Worm (Caenorhabditis elegans) whole organism, L1 larva: ENCODE results near the gene spp-14.

Experiments
- C16A3.4 ChIP-seq: fragments of 150-350 bp; optimal IDR thresholded peaks from 2 replicates; lab custom pipeline; 2014; ENCODE audit warnings: missing biosample characterization, missing genetic modification characterization
- F16B12.6 ChIP-seq: fragments of 150-350 bp; optimal IDR thresholded peaks from 2 replicates; lab custom pipeline; 2014; ENCODE audit warnings: missing biosample characterization, missing genetic modification characterization
- aly-2 ChIP-seq: fragments of 150-350 bp; optimal IDR thresholded peaks from 2 replicates; lab custom pipeline; 2014; ENCODE audit warnings: missing biosample characterization, missing genetic modification characterization
- ama-1 ChIP-seq: fragments of 150-350 bp; optimal IDR thresholded peaks from 2 replicates; lab custom pipeline; 2014
- blmp-1 ChIP-seq: fragments of 150-350 bp; optimal IDR thresholded peaks from 2 replicates; lab custom pipeline; 2014; ENCODE audit warnings: missing biosample characterization, missing genetic modification characterization
- ceh-63 ChIP-seq: fragments of 200-800 bp; sonication (Bioruptor generic); optimal IDR thresholded peaks from 2 replicates; lab custom pipeline; 2018; ENCODE audit warnings: mild to moderate bottlenecking, missing genetic modification characterization, missing compliant biosample characterization
- ceh-82 ChIP-seq, 3 experiments: fragments of 150-350 bp in 1 of 3; sonication (generic microtip) in 2 of 3; optimal IDR thresholded peaks; 2 replicates each; lab custom pipeline; 2014 to 2017; ENCODE audit warnings: missing biosample characterization in 3 of 3, missing genetic modification characterization in 3 of 3
- ceh-90 ChIP-seq: sonication (generic microtip); optimal IDR thresholded peaks from 2 replicates; lab custom pipeline; 2016; ENCODE audit warnings: missing genetic modification characterization, missing compliant biosample characterization
- ces-1 ChIP-seq: fragments of 150-350 bp; optimal IDR thresholded peaks from 2 replicates; lab custom pipeline; 2014; ENCODE audit warnings: missing biosample characterization, missing genetic modification reagents, missing genetic modification characterization
- dpl-1 ChIP-seq, 3 experiments: fragments of 150-350 bp in 2 of 3; sonication (generic microtip) in 1 of 3; optimal IDR thresholded peaks; 2 replicates each; lab custom pipeline; 2014 to 2017; ENCODE audit warnings: missing biosample characterization in 3 of 3, missing genetic modification characterization in 3 of 3, missing genetic modification reagents in 3 of 3
- dsc-1 ChIP-seq: sonication (generic microtip); optimal IDR thresholded peaks from 2 replicates; lab custom pipeline; 2016; ENCODE audit warnings: mild to moderate bottlenecking, missing genetic modification characterization, missing compliant biosample characterization
- efl-1 ChIP-seq, 4 experiments: fragments of 150-350 bp; optimal IDR thresholded peaks in 3 of 4; peaks in 1 of 4; 1 replicate in 1 of 4; 2 replicates in 3 of 4; lab custom pipeline; 2014; ENCODE audit warnings: missing biosample characterization in 2 of 4, missing genetic modification characterization in 2 of 4, missing genetic modification reagents in 2 of 4
- egl-27 ChIP-seq, 2 experiments: fragments of 150-350 bp in 1 of 2; sonication (generic microtip); optimal IDR thresholded peaks; 3 replicates each; lab custom pipeline; 2017 to 2018; ENCODE audit warnings: missing biosample characterization in 2 of 2, missing genetic modification characterization in 2 of 2, missing genetic modification reagents in 2 of 2
- elt-2 ChIP-seq: sonication (generic microtip); optimal IDR thresholded peaks from 2 replicates; lab custom pipeline; 2016; ENCODE audit warnings: missing genetic modification characterization, mild to moderate bottlenecking, inconsistent platforms, missing compliant biosample characterization, missing genetic modification reagents
- fkh-10 ChIP-seq: sonication (generic microtip); optimal IDR thresholded peaks from 2 replicates; lab custom pipeline; 2017; ENCODE audit warnings: missing biosample characterization, missing genetic modification reagents, missing genetic modification characterization
- fos-1 ChIP-seq: fragments of 150-350 bp; optimal IDR thresholded peaks from 2 replicates; lab custom pipeline; 2014; ENCODE audit warnings: missing biosample characterization, missing genetic modification characterization
- grh-1 ChIP-seq: fragments of 200-800 bp; sonication (Bioruptor generic); IDR thresholded peaks from 2 replicates; pipeline ENCODE4 v1.3.6; 2022; ENCODE audit warnings: missing genetic modification reagents, missing genetic modification characterization, missing compliant biosample characterization
- hpl-2 ChIP-seq: fragments of 150-350 bp; optimal IDR thresholded peaks from 2 replicates; lab custom pipeline; 2014; ENCODE audit warnings: missing biosample characterization, missing genetic modification reagents, missing genetic modification characterization
- irx-1 ChIP-seq: sonication (generic microtip); optimal IDR thresholded peaks from 2 replicates; lab custom pipeline; 2016; ENCODE audit warnings: missing genetic modification characterization, missing compliant biosample characterization
- lin-14 ChIP-seq: fragments of 200-800 bp; sonication (Bioruptor generic); optimal IDR thresholded peaks from 2 replicates; lab custom pipeline; 2018; ENCODE audit warnings: mild to moderate bottlenecking, missing genetic modification characterization, moderate library complexity, missing compliant biosample characterization
- lin-39 ChIP-seq: fragments of 150-350 bp; optimal IDR thresholded peaks from 2 replicates; lab custom pipeline; 2014; ENCODE audit warnings: missing biosample characterization, missing genetic modification reagents, missing genetic modification characterization
- mdl-1 ChIP-seq, 2 experiments: fragments of 150-350 bp; optimal IDR thresholded peaks; 2 replicates each; lab custom pipeline; 2014 to 2017; ENCODE audit warnings: missing biosample characterization in 2 of 2, missing genetic modification characterization in 2 of 2, inconsistent platforms in 1 of 2
- mef-2 ChIP-seq: fragments of 150-350 bp; optimal IDR thresholded peaks from 2 replicates; lab custom pipeline; 2014; ENCODE audit warnings: missing biosample characterization, missing genetic modification characterization
- nhr-20 ChIP-seq: sonication (generic microtip); optimal IDR thresholded peaks from 2 replicates; lab custom pipeline; 2016; ENCODE audit warnings: mild to moderate bottlenecking, missing genetic modification characterization, missing compliant biosample characterization
- nhr-237 ChIP-seq: fragments of 150-350 bp; optimal IDR thresholded peaks from 2 replicates; lab custom pipeline; 2014; ENCODE audit warnings: missing biosample characterization, missing genetic modification characterization
- nhr-47 ChIP-seq: sonication (generic microtip); optimal IDR thresholded peaks from 2 replicates; lab custom pipeline; 2016; ENCODE audit warnings: mild to moderate bottlenecking, missing genetic modification characterization, moderate library complexity, missing compliant biosample characterization
- nhr-90 ChIP-seq: sonication (generic microtip); optimal IDR thresholded peaks from 2 replicates; lab custom pipeline; 2016; ENCODE audit warnings: mild to moderate bottlenecking, missing genetic modification characterization, missing compliant biosample characterization; ENCODE audit not compliant: poor library complexity
- pag-3 ChIP-seq: sonication (generic microtip); optimal IDR thresholded peaks from 2 replicates; lab custom pipeline; 2017; ENCODE audit warnings: missing genetic modification characterization, mild to moderate bottlenecking, missing compliant biosample characterization, antibody characterized with exemption, borderline replicate concordance; ENCODE audit not compliant: insufficient read depth
- skn-1 ChIP-seq: fragments of 150-350 bp; optimal IDR thresholded peaks from 2 replicates; lab custom pipeline; 2014; ENCODE audit warnings: missing biosample characterization, missing genetic modification characterization
- sox-4 ChIP-seq: sonication (generic microtip); optimal IDR thresholded peaks from 2 replicates; lab custom pipeline; 2016; ENCODE audit warnings: missing genetic modification characterization, missing compliant biosample characterization
- sptf-1 ChIP-seq: fragments of 150-350 bp; optimal IDR thresholded peaks from 2 replicates; lab custom pipeline; 2014; ENCODE audit warnings: missing biosample characterization, missing genetic modification characterization
- tbx-2 ChIP-seq: sonication (generic microtip); optimal IDR thresholded peaks from 2 replicates; lab custom pipeline; 2016; ENCODE audit warnings: missing genetic modification characterization, missing compliant biosample characterization
- unc-30 ChIP-seq: sonication (generic microtip); optimal IDR thresholded peaks from 2 replicates; lab custom pipeline; 2017; ENCODE audit warnings: missing biosample characterization, missing genetic modification characterization
- unc-62 ChIP-seq: fragments of 150-350 bp; optimal IDR thresholded peaks from 2 replicates; lab custom pipeline; 2014; ENCODE audit warnings: missing biosample characterization, missing genetic modification reagents, missing genetic modification characterization
- unc-98 ChIP-seq: fragments of 200-800 bp; sonication (Bioruptor generic); IDR thresholded peaks from 2 replicates; pipeline ENCODE4 v1.3.6; 2022; ENCODE audit warnings: missing genetic modification characterization, missing compliant biosample characterization
- ztf-11 ChIP-seq, 2 experiments: sonication (generic microtip); optimal IDR thresholded peaks; 2 replicates each; lab custom pipeline; 2016 to 2017; ENCODE audit warnings: missing genetic modification characterization in 2 of 2, missing biosample characterization in 1 of 2, missing compliant biosample characterization in 1 of 2
- ztf-4 ChIP-seq: fragments of 150-350 bp; optimal IDR thresholded peaks from 2 replicates; lab custom pipeline; 2014; ENCODE audit warnings: missing biosample characterization, missing genetic modification characterization

Gene spp-14

DNA sequence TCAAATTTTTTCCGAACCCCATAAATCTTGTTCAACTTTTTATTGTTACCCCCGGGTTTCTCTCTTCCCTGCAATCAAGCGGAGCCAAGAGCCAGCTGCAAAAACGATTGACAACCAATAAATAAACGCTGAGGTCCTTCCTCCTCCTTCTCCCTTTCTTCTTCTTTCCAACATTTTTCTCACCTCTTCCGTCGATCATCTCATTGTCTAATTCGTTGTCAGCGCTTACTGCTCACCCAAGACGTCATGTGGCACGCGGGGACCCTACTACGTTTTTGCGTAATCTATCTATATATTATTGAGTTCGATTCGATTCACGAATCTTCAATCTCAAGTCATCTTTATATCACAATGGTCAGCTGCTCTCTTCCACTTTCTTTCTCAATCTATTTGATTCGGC lies 10.3 kb upstream of the spp-14 start (continued):
- TF ChIP-seq ama-1 (lab: Kevin White, UChicago): no peak

DNA sequence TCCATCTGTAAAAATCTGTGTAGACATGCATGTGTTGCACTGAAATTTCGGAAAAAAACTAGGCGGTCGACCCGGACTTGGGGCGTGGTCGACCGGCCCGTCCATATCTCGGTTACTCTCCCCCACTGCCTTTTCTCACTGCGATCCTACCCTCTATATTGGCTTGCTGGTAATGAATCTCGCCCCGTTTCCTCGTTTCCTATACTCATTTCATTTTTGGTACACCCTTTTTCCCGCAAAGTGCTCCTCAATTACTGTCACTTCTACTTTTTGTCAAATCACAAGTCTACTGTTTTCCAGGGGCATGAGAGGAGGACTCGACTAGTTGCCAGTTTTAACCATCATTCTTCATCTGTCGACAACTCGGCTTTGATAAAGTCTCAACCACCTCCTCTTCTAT lies 6.8 kb upstream of the spp-14 start, which contains the start of gene K09F5.6:
TSS of gene K09F5.6 (plus strand) at position 301 of the 400 bp plus-strand sequence.
- TF ChIP-seq ztf-11 (tag; optimal IDR thresholded peaks at IDR 0.05; lab: Kevin White, UChicago) (no peak), fos-1 (tag; lab: Kevin White, UChicago) (no peak), lin-14 (GFP tag; lab: Kevin White, UChicago) (no peak)

DNA sequence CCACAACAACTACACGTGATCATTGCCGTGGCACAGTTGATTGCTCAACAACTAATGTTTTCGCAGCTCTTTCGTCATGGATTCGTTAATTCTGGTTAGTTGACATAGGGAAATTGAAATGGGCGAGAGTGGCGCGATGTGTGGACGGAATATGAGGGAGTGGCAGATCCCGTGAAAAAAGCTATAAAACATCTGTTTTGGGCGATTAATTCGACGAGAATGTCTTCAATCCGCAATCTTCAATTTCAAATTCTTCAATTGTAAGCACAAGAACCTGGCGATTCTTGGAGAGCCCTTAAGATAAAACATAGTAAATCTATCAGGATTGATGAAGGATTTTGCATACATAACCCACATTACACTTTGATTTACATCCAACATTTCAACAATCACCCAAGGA lies 5.2 kb upstream of the spp-14 start:
- TF ChIP-seq dsc-1 (tag; lab: Kevin White, UChicago): peak; percentile 77
- no peak for TF ChIP-seq unc-98

DNA sequence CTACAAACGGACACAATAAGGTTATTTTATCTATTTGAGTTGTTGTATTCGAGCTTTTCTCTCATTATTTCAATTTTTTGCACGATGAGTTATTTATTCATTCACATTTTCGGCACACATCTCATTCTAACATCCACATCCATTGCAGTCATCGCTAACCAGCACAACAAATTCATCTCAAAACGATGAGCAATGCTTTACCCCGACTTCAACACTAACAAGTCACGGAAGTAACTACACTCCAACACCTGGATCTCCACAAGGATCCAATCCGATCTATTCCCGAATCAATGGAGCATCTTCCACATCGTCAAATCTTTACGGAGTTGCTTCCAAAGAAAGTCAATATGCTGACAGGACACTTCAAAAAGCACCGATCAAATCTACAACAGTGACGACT lies 1.7 kb upstream of the spp-14 start:
- no peak for TF ChIP-seq grh-1
- TF ChIP-seq nhr-237 (tag; lab: Kevin White, UChicago): no peak
- no peak for TF ChIP-seq mdl-1 (tag; optimal IDR thresholded peaks at IDR 0.05; lab: Kevin White, UChicago)
- TF ChIP-seq dpl-1 (GFP tag; optimal IDR thresholded peaks at IDR 0.05; lab: Kevin White, UChicago): no peak
- no peak for TF ChIP-seq unc-62
- TF ChIP-seq ceh-63: no peak
- TF ChIP-seq dsc-1 (tag; lab: Kevin White, UChicago): no peak
- TF ChIP-seq lin-39: no peak
- TF ChIP-seq ztf-11 (tag; optimal IDR thresholded peaks at IDR 0.05; lab: Kevin White, UChicago): no peak
- no peak for TF ChIP-seq ztf-4 (tag; lab: Kevin White, UChicago)

DNA sequence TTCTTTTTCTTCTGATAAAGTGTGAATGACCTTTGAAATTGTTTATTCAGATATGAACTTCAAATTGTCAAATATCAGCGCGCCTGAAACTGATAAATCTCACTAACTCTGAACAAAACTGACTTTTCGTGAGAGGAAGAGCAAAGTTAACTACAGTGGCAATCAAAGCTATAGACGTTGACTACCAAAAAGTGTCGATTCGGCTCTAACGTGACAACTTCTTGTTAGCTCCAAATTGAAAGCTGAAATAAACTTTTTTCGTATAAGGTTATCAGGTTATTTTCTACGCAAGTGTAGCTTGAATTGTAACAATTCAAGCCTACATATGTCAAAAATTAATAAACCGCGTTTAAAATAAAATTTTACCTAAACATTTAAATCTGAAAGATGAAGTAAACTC lies 572 bp downstream of the spp-14 start:
- no peak for TF ChIP-seq fkh-10
- no peak for TF ChIP-seq irx-1
- no peak for TF ChIP-seq aly-2 (tag; lab: Kevin White, UChicago)
- TF ChIP-seq nhr-47 (tag; lab: Kevin White, UChicago): no peak
- no peak for TF ChIP-seq ceh-82 (tag; optimal IDR thresholded peaks at IDR 0.05; lab: Kevin White, UChicago)
- TF ChIP-seq sox-4 (tag; lab: Kevin White, UChicago): no peak
- no peak for TF ChIP-seq blmp-1 (tag; lab: Kevin White, UChicago)
- TF ChIP-seq lin-14 (GFP tag; lab: Kevin White, UChicago): no peak
- peak; percentile 12 for TF ChIP-seq nhr-90 (tag; lab: Kevin White, UChicago)
- TF ChIP-seq ces-1: no peak
- TF ChIP-seq C16A3.4 (tag; lab: Kevin White, UChicago): no peak
- no peak for TF ChIP-seq egl-27 (tag; optimal IDR thresholded peaks at IDR 0.05; lab: Kevin White, UChicago)
- TF ChIP-seq elt-2: no peak
- TF ChIP-seq efl-1 (optimal IDR thresholded peaks at IDR 0.05; lab: Kevin White, UChicago): no peak
- TF ChIP-seq efl-1 (GFP tag; optimal IDR thresholded peaks at IDR 0.05 in 1 of 2; lab: Kevin White, UChicago): peak in 1 of 2 experiments; percentile 90
- TF ChIP-seq, all 84 proteins: peak for 2

DNA sequence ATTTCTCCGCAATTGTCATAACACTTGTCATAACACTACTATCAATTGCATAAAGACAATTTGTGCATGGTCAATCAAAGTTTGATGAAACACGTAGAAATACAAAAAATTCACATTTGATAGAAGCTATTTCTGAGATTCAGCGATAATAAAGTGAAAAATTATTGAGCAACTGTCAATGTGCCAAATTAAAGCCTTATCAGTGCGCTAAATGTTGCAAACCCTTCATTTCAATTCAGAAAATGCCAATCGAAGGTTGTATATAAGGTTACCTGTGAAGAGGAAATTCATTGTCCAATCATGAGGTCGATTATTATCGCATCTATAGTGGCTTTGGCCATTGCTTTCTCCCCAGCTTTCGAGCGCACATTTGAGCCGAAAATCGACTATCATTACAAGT lies 1.8 kb downstream of the spp-14 start, which contains the start of gene vit-1:
TSS of gene vit-1 (plus strand) at position 289 of the 400 bp plus-strand sequence.
- TF ChIP-seq ces-1 (no peak), mef-2 (tag; lab: Kevin White, UChicago) (no peak), unc-98 (no peak), tbx-2 (tag; lab: Kevin White, UChicago) (no peak), F16B12.6 (tag; lab: Kevin White, UChicago) (no peak), hpl-2 (no peak), blmp-1 (tag; lab: Kevin White, UChicago) (no peak), sptf-1 (no peak), pag-3 (tag; lab: Kevin White, UChicago) (no peak), lin-14 (GFP tag; lab: Kevin White, UChicago) (no peak), unc-30 (tag; lab: Kevin White, UChicago) (no peak), nhr-20 (tag; lab: Kevin White, UChicago) (no peak), ceh-90 (tag; lab: Kevin White, UChicago) (no peak), skn-1 (tag; lab: Kevin White, UChicago) (no peak)
